Fruit fly (Drosophila melanogaster) whole organism, embryonic: ENCODE data around the gene CG17593.
A peak's percentile ranks its signal among the peaks of the same experiment; 100 is the strongest.

ENCODE experiments used
- Asciz ChIP-seq: fragments of 200-800 bp; sonication (Bioruptor generic); optimal IDR thresholded peaks from 2 replicates; lab custom pipeline; 2017; ENCODE audit warnings: missing biosample characterization, mild to moderate bottlenecking, missing genetic modification characterization, missing genetic modification reagents
- Atf3 ChIP-seq: fragments of 200-800 bp; sonication (Bioruptor generic); optimal IDR thresholded peaks from 3 replicates; lab custom pipeline; 2016; ENCODE audit warnings: missing biosample characterization, missing genetic modification characterization
- CG10267 ChIP-seq: fragments of 200-800 bp; sonication (Bioruptor generic); optimal IDR thresholded peaks from 2 replicates; lab custom pipeline; 2018; ENCODE audit warnings: missing biosample characterization, mild to moderate bottlenecking, missing genetic modification characterization, moderate library complexity
- CG10274 ChIP-seq: fragments of 200-800 bp; sonication (Bioruptor generic); optimal IDR thresholded peaks from 3 replicates; lab custom pipeline; 2017; ENCODE audit warnings: missing biosample characterization, mild to moderate bottlenecking, missing genetic modification characterization
- CG10959 ChIP-seq: fragments of 200-800 bp; sonication (Bioruptor generic); IDR thresholded peaks from 2 replicates; pipeline ENCODE4 v1.3.6; 2022; ENCODE audit warnings: missing biosample characterization, missing genetic modification characterization
- CG11398 ChIP-seq: fragments of 200-800 bp; sonication (Bioruptor generic); optimal IDR thresholded peaks from 2 replicates; lab custom pipeline; 2016; ENCODE audit warnings: missing biosample characterization, missing genetic modification characterization
- CG12391 ChIP-seq: fragments of 200-800 bp; sonication (Bioruptor generic); optimal IDR thresholded peaks from 3 replicates; lab custom pipeline; 2018; ENCODE audit warnings: missing biosample characterization, mild to moderate bottlenecking, missing genetic modification characterization, moderate library complexity
- CG13894 ChIP-seq: fragments of 200-800 bp; sonication (Bioruptor generic); optimal IDR thresholded peaks from 3 replicates; lab custom pipeline; 2018; ENCODE audit warnings: missing biosample characterization, mild to moderate bottlenecking, missing genetic modification characterization, moderate library complexity
- CG14014 ChIP-seq: fragments of 200-800 bp; sonication (Bioruptor generic); IDR thresholded peaks from 2 replicates; pipeline ENCODE4 v1.3.6; 2022; ENCODE audit warnings: missing biosample characterization, missing genetic modification characterization
- CG14860 ChIP-seq: fragments of 200-800 bp; sonication (Bioruptor generic); IDR thresholded peaks from 3 replicates; pipeline ENCODE4 v1.3.6; 2022; ENCODE audit warnings: missing biosample characterization, missing genetic modification characterization; ENCODE audit not compliant: partially characterized antibody
- CG15011 ChIP-seq: fragments of 200-800 bp; sonication (Bioruptor generic); optimal IDR thresholded peaks from 3 replicates; lab custom pipeline; 2018; ENCODE audit warnings: missing biosample characterization, mild to moderate bottlenecking, missing genetic modification characterization
- CG16813 ChIP-seq: fragments of 200-800 bp; sonication (Bioruptor generic); IDR thresholded peaks from 3 replicates; pipeline ENCODE4 v1.3.6; 2022; ENCODE audit warnings: missing biosample characterization, missing genetic modification characterization; ENCODE audit not compliant: partially characterized antibody
- CG17385 ChIP-seq: fragments of 200-800 bp; sonication (Bioruptor generic); optimal IDR thresholded peaks from 3 replicates; lab custom pipeline; 2018; ENCODE audit warnings: missing biosample characterization, mild to moderate bottlenecking, missing genetic modification characterization
- CG17829 ChIP-seq: fragments of 200-800 bp; optimal IDR thresholded peaks from 2 replicates; lab custom pipeline; 2019; ENCODE audit warnings: missing biosample characterization, mild to moderate bottlenecking, missing genetic modification characterization, moderate library complexity
- CG2202 ChIP-seq: fragments of 200-800 bp; sonication (Bioruptor generic); optimal IDR thresholded peaks from 2 replicates; lab custom pipeline; 2018; ENCODE audit warnings: missing biosample characterization, mild to moderate bottlenecking, missing genetic modification characterization
- CG3838 ChIP-seq: fragments of 200-800 bp; sonication (Bioruptor generic); optimal IDR thresholded peaks from 3 replicates; lab custom pipeline; 2016; ENCODE audit warnings: missing biosample characterization, missing genetic modification characterization
- CG4707 ChIP-seq: fragments of 200-800 bp; sonication (Bioruptor generic); optimal IDR thresholded peaks from 2 replicates; lab custom pipeline; 2018; ENCODE audit warnings: missing biosample characterization, mild to moderate bottlenecking, missing genetic modification characterization, moderate library complexity
- CG4820 ChIP-seq: fragments of 200-800 bp; sonication (Bioruptor generic); optimal IDR thresholded peaks from 3 replicates; lab custom pipeline; 2016; ENCODE audit warnings: missing biosample characterization, missing genetic modification characterization
- CG7987 ChIP-seq: fragments of 200-800 bp; sonication (Bioruptor generic); optimal IDR thresholded peaks from 2 replicates; lab custom pipeline; 2018; ENCODE audit warnings: missing biosample characterization, mild to moderate bottlenecking, missing genetic modification characterization, moderate library complexity
- CG9437 ChIP-seq: fragments of 200-800 bp; sonication (Bioruptor generic); optimal IDR thresholded peaks from 2 replicates; lab custom pipeline; 2018; ENCODE audit warnings: missing biosample characterization, mild to moderate bottlenecking, missing genetic modification characterization
- CTCF ChIP-seq: fragments of 200-800 bp; sonication (Bioruptor generic); optimal IDR thresholded peaks from 2 replicates; lab custom pipeline; 2017; ENCODE audit warnings: missing biosample characterization, mild to moderate bottlenecking, missing genetic modification characterization, moderate library complexity
- Doc2 ChIP-seq: fragments of 200-800 bp; sonication (Bioruptor generic); IDR thresholded peaks from 2 replicates; pipeline ENCODE4 v1.3.6; 2022; ENCODE audit warnings: missing biosample characterization, missing genetic modification characterization
- E2f2 ChIP-seq: fragments of 200-800 bp; sonication (Bioruptor generic); IDR thresholded peaks from 2 replicates; pipeline ENCODE4 v1.3.6; 2022; ENCODE audit warnings: missing biosample characterization, missing genetic modification characterization
- Hr78 ChIP-seq, 2 experiments: fragments of 200-800 bp in 1 of 2; fragments of >200 bp in 1 of 2; sonication (Bioruptor generic) in 1 of 2; optimal IDR thresholded peaks; 2 replicates each; lab custom pipeline; 2017 to 2019; ENCODE audit warnings: missing biosample characterization in 2 of 2, missing genetic modification characterization in 2 of 2, mild to moderate bottlenecking in 1 of 2, moderate library complexity in 1 of 2
- MESR4 ChIP-seq: fragments of 200-800 bp; sonication (Bioruptor generic); optimal IDR thresholded peaks from 2 replicates; lab custom pipeline; 2018; ENCODE audit warnings: missing biosample characterization, mild to moderate bottlenecking, missing genetic modification characterization, moderate library complexity
- Nf-YB ChIP-seq: fragments of 200-800 bp; sonication (Bioruptor generic); optimal IDR thresholded peaks from 3 replicates; lab custom pipeline; 2019; ENCODE audit warnings: missing biosample characterization, mild to moderate bottlenecking, missing genetic modification characterization, moderate library complexity
- Rx ChIP-seq: fragments of 200-800 bp; sonication (Bioruptor generic); IDR thresholded peaks from 2 replicates; pipeline ENCODE4 v1.3.6; 2022; ENCODE audit warnings: missing biosample characterization, missing genetic modification characterization
- Six4 ChIP-seq: fragments of 200-800 bp; sonication (Bioruptor generic); optimal IDR thresholded peaks from 2 replicates; lab custom pipeline; 2016; ENCODE audit warnings: missing biosample characterization, missing genetic modification characterization
- Usf ChIP-seq: fragments of 200-800 bp; sonication (Bioruptor generic); optimal IDR thresholded peaks from 2 replicates; lab custom pipeline; 2017; ENCODE audit warnings: missing genotype, missing biosample characterization, missing genetic modification characterization
- Xrp1 ChIP-seq: fragments of 200-800 bp; sonication (Bioruptor generic); IDR thresholded peaks from 2 replicates; pipeline ENCODE4 v1.3.6; 2022; ENCODE audit warnings: missing biosample characterization, missing genetic modification characterization
- ap ChIP-seq: fragments of 200-800 bp; sonication (Bioruptor generic); IDR thresholded peaks from 2 replicates; pipeline ENCODE4 v1.3.6; 2022; ENCODE audit warnings: missing biosample characterization, missing genetic modification characterization
- bbx ChIP-seq: fragments of 200-800 bp; sonication (Bioruptor generic); IDR thresholded peaks from 2 replicates; pipeline ENCODE4 v1.3.6; 2022; ENCODE audit warnings: missing biosample characterization, missing genetic modification characterization; ENCODE audit not compliant: partially characterized antibody
- btn ChIP-seq: fragments of 200-800 bp; sonication (Bioruptor generic); optimal IDR thresholded peaks from 2 replicates; lab custom pipeline; 2016; ENCODE audit warnings: missing biosample characterization, missing genetic modification characterization
- cas ChIP-seq: fragments of 200-800 bp; sonication (Bioruptor generic); IDR thresholded peaks from 2 replicates; pipeline ENCODE4 v1.3.6; 2022; ENCODE audit warnings: missing biosample characterization, missing genetic modification characterization
- ci ChIP-seq: fragments of 200-800 bp; sonication (Bioruptor generic); IDR thresholded peaks from 3 replicates; pipeline ENCODE4 v1.3.6; 2022; ENCODE audit warnings: missing biosample characterization, missing genetic modification characterization
- eve ChIP-seq, 2 experiments: fragments of >200 bp; optimal IDR thresholded peaks; 2 replicates each; lab custom pipeline; 2017; ENCODE audit warnings: missing biosample characterization in 2 of 2, missing genetic modification characterization in 2 of 2
- ftz-f1 ChIP-seq: fragments of 200-800 bp; sonication (Bioruptor generic); optimal IDR thresholded peaks from 2 replicates; lab custom pipeline; 2016; ENCODE audit warnings: missing biosample characterization, missing genetic modification characterization
- gcm ChIP-seq: fragments of 200-800 bp; sonication (Bioruptor generic); optimal IDR thresholded peaks from 2 replicates; lab custom pipeline; 2019; ENCODE audit warnings: missing biosample characterization, mild to moderate bottlenecking, missing genetic modification characterization, moderate library complexity
- ind ChIP-seq: fragments of 200-800 bp; sonication (Bioruptor generic); optimal IDR thresholded peaks from 3 replicates; lab custom pipeline; 2016; ENCODE audit warnings: missing biosample characterization, missing genetic modification characterization
- jing ChIP-seq: fragments of 200-800 bp; sonication (Bioruptor generic); optimal IDR thresholded peaks from 2 replicates; lab custom pipeline; 2018; ENCODE audit warnings: missing biosample characterization, mild to moderate bottlenecking, missing genetic modification characterization
- lbe ChIP-seq: fragments of 200-800 bp; sonication (Bioruptor generic); optimal IDR thresholded peaks from 2 replicates; lab custom pipeline; 2016; ENCODE audit warnings: missing biosample characterization, mild to moderate bottlenecking, missing genetic modification characterization
- nerfin-2 ChIP-seq: fragments of 200-800 bp; sonication (Bioruptor generic); IDR thresholded peaks from 2 replicates; pipeline ENCODE4 v1.3.6; 2022; ENCODE audit warnings: missing biosample characterization, missing genetic modification characterization; ENCODE audit not compliant: partially characterized antibody
- nom ChIP-seq: fragments of 200-800 bp; sonication (Bioruptor generic); optimal IDR thresholded peaks from 2 replicates; lab custom pipeline; 2017; ENCODE audit warnings: missing biosample characterization, missing genetic modification characterization, mild to moderate bottlenecking, moderate library complexity, missing genetic modification reagents
- otp ChIP-seq: fragments of 200-800 bp; sonication (Bioruptor generic); IDR thresholded peaks from 3 replicates; pipeline ENCODE4, ENCODE4 v1.3.6; 2022; ENCODE audit warnings: missing biosample characterization, missing genetic modification characterization
- sisA ChIP-seq: fragments of 200-800 bp; sonication (Bioruptor generic); IDR thresholded peaks from 2 replicates; pipeline ENCODE4 v1.3.6; 2022; ENCODE audit warnings: missing biosample characterization, missing genetic modification characterization
- slp2 ChIP-seq: fragments of 200-800 bp; sonication (Bioruptor generic); optimal IDR thresholded peaks from 2 replicates; lab custom pipeline; 2016; ENCODE audit warnings: missing biosample characterization, missing genetic modification characterization
- sug ChIP-seq: fragments of 200-800 bp; optimal IDR thresholded peaks from 2 replicates; lab custom pipeline; 2019; ENCODE audit warnings: missing biosample characterization, mild to moderate bottlenecking, missing genetic modification characterization, moderate library complexity
- tap ChIP-seq: fragments of 200-800 bp; optimal IDR thresholded peaks from 3 replicates; lab custom pipeline; 2019; ENCODE audit warnings: missing biosample characterization, mild to moderate bottlenecking, missing genetic modification characterization, moderate library complexity
- trh ChIP-seq: fragments of 200-800 bp; sonication (Bioruptor generic); optimal IDR thresholded peaks from 2 replicates; lab custom pipeline; 2016; ENCODE audit warnings: missing biosample characterization, missing genetic modification characterization
- usp ChIP-seq: fragments of >200 bp; optimal IDR thresholded peaks from 2 replicates; lab custom pipeline; 2017; ENCODE audit warnings: missing biosample characterization, missing genetic modification characterization

Gene CG17593

dm6 chr2L:3534227-3534842, 19.7 kb downstream of the CG17593 start (continued):
- TF ChIP-seq CG13894 (tag; lab: Kevin White, UChicago) (no peak), gcm (peak; percentile 30), eve (GFP tag; optimal IDR thresholded peaks at IDR 0.05; lab: Kevin White, UChicago) (no peak), Hr78 (GFP tag; optimal IDR thresholded peaks at IDR 0.05; lab: Kevin White, UChicago) (no peak), CG4820 (GFP tag; lab: Kevin White, UChicago) (peak; percentile 19), ap (GFP tag; lab: Robert Waterston, UW) (peak; percentile 38; the same call in 1 of the 2 replicates), bbx (no peak), tap (tag; lab: Kevin White, UChicago) (peak; percentile 33), CG15011 (no peak), ind (peak; percentile 47), Xrp1 (GFP tag; lab: Robert Waterston, UW) (peak; percentile 74), trh (GFP tag; lab: Kevin White, UChicago) (no peak), cas (GFP tag; lab: Robert Waterston, UW) (no peak), CG10959 (GFP tag; lab: Robert Waterston, UW) (no peak), nom (GFP tag; lab: Kevin White, UChicago) (peak; percentile 38), Nf-YB (GFP tag; lab: Kevin White, UChicago) (peak; percentile 92), Rx (GFP tag; lab: Robert Waterston, UW) (peak; percentile 45; the same call in 1 of the 2 replicates), CG12391 (tag; lab: Kevin White, UChicago) (peak; percentile 48), jing (GFP tag; lab: Kevin White, UChicago) (no peak), CG9437 (GFP tag; lab: Kevin White, UChicago) (no peak), CG16813 (no peak), Atf3 (GFP tag; lab: Kevin White, UChicago) (no peak), otp (0 out of 3 replicates have a peak, but pooled peaks have one; percentile 43), sug (tag; lab: Kevin White, UChicago) (no peak), CG4707 (GFP tag; lab: Kevin White, UChicago) (peak; percentile 14), CG7987 (no peak), sisA (peak; percentile 72), CG2202 (tag; lab: Kevin White, UChicago) (no peak), Usf (no peak), CG10274 (GFP tag; lab: Kevin White, UChicago) (no peak), btn (no peak), CG11398 (GFP tag; lab: Kevin White, UChicago) (no peak), MESR4 (GFP tag; lab: Kevin White, UChicago) (no peak), E2f2 (no peak; the same call in 1 of the 2 replicates), Asciz (GFP tag; lab: Kevin White, UChicago) (peak; percentile 49), Six4 (peak; percentile 45), nerfin-2 (GFP tag; lab: Robert Waterston, UW) (no peak), ftz-f1 (GFP tag; lab: Kevin White, UChicago) (no peak), CG14860 (GFP tag; lab: Robert Waterston, UW) (no peak), ci (peak; percentile 70; the same call in 2 of the 3 replicates), CG3838 (GFP tag; lab: Kevin White, UChicago) (no peak), CG10267 (tag; lab: Kevin White, UChicago) (peak; percentile 42), CG14014 (GFP tag; lab: Robert Waterston, UW) (no peak; the same call in 1 of the 2 replicates), CG17385 (GFP tag; lab: Kevin White, UChicago) (peak; percentile 46), usp (GFP tag; lab: Kevin White, UChicago) (no peak), CTCF (GFP tag; lab: Kevin White, UChicago) (no peak), slp2 (GFP tag; lab: Kevin White, UChicago) (peak; percentile 43), CG17829 (peak; percentile 45), lbe (GFP tag; lab: Kevin White, UChicago) (peak; percentile 55), Doc2 (no peak)
